Worm (Caenorhabditis elegans) whole organism, late embryonic: ENCODE results near the gene C17G1.2.

Experiments
- C08G9.2 ChIP-seq: sonication (generic microtip); optimal IDR thresholded peaks from 2 replicates; lab custom pipeline; 2016; ENCODE audit warnings: mild to moderate bottlenecking, missing genetic modification characterization, moderate library complexity, missing compliant biosample characterization
- C38D4.7 ChIP-seq: fragments of 200-800 bp; sonication (Bioruptor generic); optimal IDR thresholded peaks from 2 replicates; lab custom pipeline; 2018; ENCODE audit warnings: mild to moderate bottlenecking, missing genetic modification characterization, moderate library complexity, missing compliant biosample characterization
- K02D7.2 ChIP-seq: sonication (generic microtip); optimal IDR thresholded peaks from 2 replicates; lab custom pipeline; 2017; ENCODE audit warnings: mild to moderate bottlenecking, missing genetic modification characterization, missing compliant biosample characterization
- K09A11.1 ChIP-seq: sonication (generic microtip); optimal IDR thresholded peaks from 2 replicates; lab custom pipeline; 2017; ENCODE audit warnings: antibody characterized with exemption, mild to moderate bottlenecking, missing genetic modification characterization, missing compliant biosample characterization; ENCODE audit not compliant: insufficient read depth
- ahr-1 ChIP-seq: sonication (generic microtip); optimal IDR thresholded peaks from 2 replicates; lab custom pipeline; 2016; ENCODE audit warnings: missing genetic modification characterization, missing compliant biosample characterization
- ceh-14 ChIP-seq: sonication (generic microtip); optimal IDR thresholded peaks from 2 replicates; lab custom pipeline; 2016; ENCODE audit warnings: missing genotype, missing genetic modification characterization, missing compliant biosample characterization
- ceh-19 ChIP-seq: fragments of 200-800 bp; sonication (Bioruptor generic); optimal IDR thresholded peaks from 2 replicates; lab custom pipeline; 2018; ENCODE audit warnings: mild to moderate bottlenecking, missing genetic modification characterization, missing compliant biosample characterization
- ceh-30 ChIP-seq: fragments of 150-350 bp; optimal IDR thresholded peaks from 2 replicates; lab custom pipeline; 2014; ENCODE audit warnings: missing biosample characterization, missing genetic modification characterization
- ceh-31 ChIP-seq: sonication (generic microtip); optimal IDR thresholded peaks from 2 replicates; lab custom pipeline; 2016; ENCODE audit warnings: missing genetic modification characterization, missing compliant biosample characterization
- ceh-34 ChIP-seq: sonication (generic microtip); optimal IDR thresholded peaks from 2 replicates; lab custom pipeline; 2016; ENCODE audit warnings: mild to moderate bottlenecking, missing genetic modification characterization, missing compliant biosample characterization
- ceh-48 ChIP-seq: sonication (generic microtip); optimal IDR thresholded peaks from 2 replicates; lab custom pipeline; 2016; ENCODE audit warnings: missing genetic modification characterization, inconsistent platforms, missing compliant biosample characterization
- ceh-6 ChIP-seq: fragments of 200-800 bp; sonication (Bioruptor generic); optimal IDR thresholded peaks from 2 replicates; lab custom pipeline; 2018; ENCODE audit warnings: mild to moderate bottlenecking, missing genetic modification characterization, missing compliant biosample characterization
- ceh-9 ChIP-seq: sonication (generic microtip); optimal IDR thresholded peaks from 2 replicates; lab custom pipeline; 2016; ENCODE audit warnings: mild to moderate bottlenecking, missing genetic modification characterization, inconsistent platforms, missing compliant biosample characterization
- che-1 ChIP-seq: sonication (generic microtip); optimal IDR thresholded peaks from 2 replicates; lab custom pipeline; 2016; ENCODE audit warnings: mild to moderate bottlenecking, missing genetic modification characterization, missing compliant biosample characterization
- dmd-4 ChIP-seq: sonication (generic microtip); optimal IDR thresholded peaks from 2 replicates; lab custom pipeline; 2016; ENCODE audit warnings: borderline replicate concordance, missing genetic modification characterization, missing compliant biosample characterization
- ets-4 ChIP-seq: sonication (generic microtip); optimal IDR thresholded peaks from 2 replicates; lab custom pipeline; 2016; ENCODE audit warnings: missing genetic modification characterization, missing compliant biosample characterization
- eyg-1 ChIP-seq: sonication (generic microtip); optimal IDR thresholded peaks from 2 replicates; lab custom pipeline; 2016; ENCODE audit warnings: missing genotype, missing genetic modification characterization, missing compliant biosample characterization
- fkh-10 ChIP-seq: fragments of 150-350 bp; optimal IDR thresholded peaks from 2 replicates; lab custom pipeline; 2014; ENCODE audit warnings: missing biosample characterization, missing genetic modification reagents, missing genetic modification characterization
- fkh-6 ChIP-seq: sonication (generic microtip); optimal IDR thresholded peaks from 2 replicates; lab custom pipeline; 2016; ENCODE audit warnings: missing genetic modification characterization, missing compliant biosample characterization
- hlh-13 ChIP-seq: fragments of 200-800 bp; sonication (Bioruptor generic); optimal IDR thresholded peaks from 2 replicates; lab custom pipeline; 2018; ENCODE audit warnings: mild to moderate bottlenecking, missing genetic modification characterization, missing compliant biosample characterization
- hlh-30 ChIP-seq: sonication (generic microtip); optimal IDR thresholded peaks from 2 replicates; lab custom pipeline; 2017; ENCODE audit warnings: antibody characterized with exemption, missing genetic modification characterization, missing compliant biosample characterization; ENCODE audit not compliant: insufficient read depth
- hlh-6 ChIP-seq: sonication (generic microtip); optimal IDR thresholded peaks from 2 replicates; lab custom pipeline; 2016; ENCODE audit warnings: missing genotype, missing genetic modification characterization, missing compliant biosample characterization
- hlh-8 ChIP-seq: sonication (generic microtip); optimal IDR thresholded peaks from 2 replicates; lab custom pipeline; 2016; ENCODE audit warnings: missing genotype, missing genetic modification characterization, missing compliant biosample characterization
- lim-6 ChIP-seq: sonication (generic microtip); optimal IDR thresholded peaks from 2 replicates; lab custom pipeline; 2016; ENCODE audit warnings: missing genetic modification characterization, missing compliant biosample characterization
- lin-11 ChIP-seq: fragments of 200-800 bp; sonication (Bioruptor generic); optimal IDR thresholded peaks from 2 replicates; lab custom pipeline; 2018; ENCODE audit warnings: mild to moderate bottlenecking, missing genetic modification characterization, missing compliant biosample characterization
- madf-2 ChIP-seq: sonication (generic microtip); optimal IDR thresholded peaks from 2 replicates; lab custom pipeline; 2017; ENCODE audit warnings: missing genetic modification characterization, missing compliant biosample characterization
- nhr-11 ChIP-seq: fragments of 150-350 bp; optimal IDR thresholded peaks from 2 replicates; lab custom pipeline; 2014; ENCODE audit warnings: missing biosample characterization, missing genetic modification characterization
- nhr-232 ChIP-seq: sonication (generic microtip); optimal IDR thresholded peaks from 2 replicates; lab custom pipeline; 2016; ENCODE audit warnings: missing genetic modification characterization, missing compliant biosample characterization
- pag-3 ChIP-seq: sonication (generic microtip); optimal IDR thresholded peaks from 2 replicates; lab custom pipeline; 2016; ENCODE audit warnings: missing compliant biosample characterization, missing genetic modification characterization, borderline replicate concordance
- pha-2 ChIP-seq: sonication (generic microtip); optimal IDR thresholded peaks from 2 replicates; lab custom pipeline; 2017; ENCODE audit warnings: mild to moderate bottlenecking, missing genetic modification characterization, missing compliant biosample characterization
- pros-1 ChIP-seq: fragments of 150-350 bp; optimal IDR thresholded peaks from 2 replicates; lab custom pipeline; 2014; ENCODE audit warnings: missing biosample characterization, missing genetic modification reagents, missing genetic modification characterization
- ref-2 ChIP-seq: sonication (generic microtip); optimal IDR thresholded peaks from 2 replicates; lab custom pipeline; 2016; ENCODE audit warnings: missing genetic modification characterization, missing compliant biosample characterization
- rnt-1 ChIP-seq: sonication (generic microtip); optimal IDR thresholded peaks from 2 replicates; lab custom pipeline; 2016; ENCODE audit warnings: missing genetic modification characterization, missing compliant biosample characterization
- sdc-2 ChIP-seq: sonication (generic microtip); optimal IDR thresholded peaks from 2 replicates; lab custom pipeline; 2016; ENCODE audit warnings: missing genotype, missing genetic modification characterization, missing compliant biosample characterization
- sox-2 ChIP-seq: fragments of 200-800 bp; sonication (Bioruptor generic); IDR thresholded peaks from 2 replicates; pipeline ENCODE4 v1.3.6; 2022; ENCODE audit warnings: missing genetic modification reagents, missing genetic modification characterization, missing compliant biosample characterization
- sox-4 ChIP-seq: sonication (generic microtip); optimal IDR thresholded peaks from 2 replicates; lab custom pipeline; 2017; ENCODE audit warnings: mild to moderate bottlenecking, missing genetic modification characterization, inconsistent platforms, missing compliant biosample characterization
- syd-9 ChIP-seq: sonication (generic microtip); optimal IDR thresholded peaks from 2 replicates; lab custom pipeline; 2016; ENCODE audit warnings: mild to moderate bottlenecking, missing genetic modification characterization, moderate library complexity, missing compliant biosample characterization
- tbx-2 ChIP-seq: sonication (generic microtip); optimal IDR thresholded peaks from 2 replicates; lab custom pipeline; 2016; ENCODE audit warnings: missing genetic modification characterization, missing compliant biosample characterization
- ttx-3 ChIP-seq: sonication (generic microtip); optimal IDR thresholded peaks from 2 replicates; lab custom pipeline; 2016; ENCODE audit warnings: missing genetic modification reagents, missing genetic modification characterization, missing compliant biosample characterization
- unc-3 ChIP-seq, 2 experiments: fragments of 200-800 bp in 1 of 2; sonication (Bioruptor generic) in 1 of 2; sonication (generic microtip) in 1 of 2; conservative IDR thresholded peaks in 1 of 2; optimal IDR thresholded peaks in 1 of 2; 2 replicates each; pipeline versions ENCODE4 v1.3.6 to Lab custom; 2016 to 2022; ENCODE audit warnings: missing compliant biosample characterization in 2 of 2, missing genetic modification characterization in 2 of 2, missing genetic modification reagents in 1 of 2
- unc-86 ChIP-seq: sonication (generic microtip); optimal IDR thresholded peaks from 2 replicates; lab custom pipeline; 2016; ENCODE audit warnings: missing genetic modification characterization, missing compliant biosample characterization
- zip-5 ChIP-seq: sonication (generic microtip); optimal IDR thresholded peaks from 2 replicates; lab custom pipeline; 2016; ENCODE audit warnings: missing genetic modification characterization, missing compliant biosample characterization
- ztf-16 ChIP-seq: sonication (generic microtip); optimal IDR thresholded peaks from 2 replicates; lab custom pipeline; 2017; ENCODE audit warnings: missing genetic modification characterization, missing compliant biosample characterization

Gene C17G1.2

ce11 chrX:9958561-9958960 is 37.2 kb downstream of the C17G1.2 start, which contains the start of gene ZC506.1 (continued):
- peak; percentile 68 for TF ChIP-seq ztf-16 (tag; lab: Kevin White, UChicago)
- TF ChIP-seq hlh-6 (tag; lab: Kevin White, UChicago): no peak
- TF ChIP-seq C08G9.2 (tag; lab: Kevin White, UChicago): no peak
- peak; percentile 63 for TF ChIP-seq syd-9
- peak; percentile 64 for TF ChIP-seq ceh-19 (GFP tag; lab: Kevin White, UChicago)
- TF ChIP-seq nhr-232 (tag; lab: Kevin White, UChicago): no peak
- no peak for TF ChIP-seq fkh-6 (tag; lab: Kevin White, UChicago)
- peak; percentile 86 for TF ChIP-seq ref-2
- TF ChIP-seq ceh-30 (tag; lab: Kevin White, UChicago): peak; percentile 74
- peak; percentile 2 for TF ChIP-seq dmd-4 (tag; lab: Kevin White, UChicago)
- no peak for TF ChIP-seq K02D7.2 (tag; lab: Kevin White, UChicago)
- peak; percentile 33 for TF ChIP-seq lim-6 (tag; lab: Kevin White, UChicago)
- peak; percentile 62 for TF ChIP-seq unc-86 (tag; lab: Kevin White, UChicago)
- peak; percentile 52 for TF ChIP-seq hlh-30 (tag; lab: Kevin White, UChicago)
- peak; percentile 96 for TF ChIP-seq ceh-31 (tag; lab: Kevin White, UChicago)
- peak; percentile 21 for TF ChIP-seq ttx-3 (tag; lab: Kevin White, UChicago)
- peak; percentile 90 for TF ChIP-seq ceh-34
- peak; percentile 92 for TF ChIP-seq ceh-48 (tag; lab: Kevin White, UChicago)
- TF ChIP-seq madf-2 (tag; lab: Kevin White, UChicago): peak; percentile 69
- peak; percentile 64 for TF ChIP-seq ets-4 (tag; lab: Kevin White, UChicago)
- no peak for TF ChIP-seq sox-2
- TF ChIP-seq pha-2: no peak
- TF ChIP-seq zip-5 (tag; lab: Kevin White, UChicago): no peak
- TF ChIP-seq ceh-6 (GFP tag; lab: Kevin White, UChicago): no peak
- TF ChIP-seq pag-3 (tag; lab: Kevin White, UChicago): peak; percentile 50
- TF ChIP-seq tbx-2: peak; percentile 84
- no peak for TF ChIP-seq hlh-13 (GFP tag; lab: Kevin White, UChicago)
- TF ChIP-seq ahr-1: no peak
- no peak for TF ChIP-seq ceh-14 (tag; lab: Kevin White, UChicago)
- TF ChIP-seq hlh-8 (tag; lab: Kevin White, UChicago): no peak
- no peak for TF ChIP-seq nhr-11
- TF ChIP-seq lin-11 (tag; lab: Kevin White, UChicago): no peak

ce11 chrX:9962535-9962934 is 41.2 kb downstream of the C17G1.2 start:
- TF ChIP-seq ets-4 (tag; lab: Kevin White, UChicago): no peak
- no peak for TF ChIP-seq che-1
- no peak for TF ChIP-seq ceh-34
- TF ChIP-seq syd-9: no peak
- TF ChIP-seq K09A11.1 (tag; lab: Kevin White, UChicago): no peak
- TF ChIP-seq pros-1 (tag; lab: Kevin White, UChicago): no peak
- TF ChIP-seq zip-5 (tag; lab: Kevin White, UChicago): no peak
- no peak for TF ChIP-seq rnt-1 (tag; lab: Kevin White, UChicago)
- no peak for TF ChIP-seq fkh-10 (GFP tag; lab: Kevin White, UChicago)
- TF ChIP-seq C38D4.7 (GFP tag; lab: Kevin White, UChicago): no peak
- TF ChIP-seq fkh-6 (tag; lab: Kevin White, UChicago): no peak
- no peak for TF ChIP-seq pag-3 (tag; lab: Kevin White, UChicago)
- TF ChIP-seq ztf-16 (tag; lab: Kevin White, UChicago): no peak
- TF ChIP-seq sdc-2: no peak
- no peak for TF ChIP-seq eyg-1
- TF ChIP-seq sox-2: no peak
- no peak for TF ChIP-seq unc-3 (GFP tag; conservative IDR thresholded peaks at IDR 0.05; lab: Robert Waterston, UW)
- TF ChIP-seq unc-3 (tag; optimal IDR thresholded peaks at IDR 0.05; lab: Kevin White, UChicago): no peak
- no peak for TF ChIP-seq ceh-9 (tag; lab: Kevin White, UChicago)
- TF ChIP-seq nhr-11: no peak
- no peak for TF ChIP-seq sox-4 (tag; lab: Kevin White, UChicago)
- TF ChIP-seq, all 69 proteins: peak for 0
